Worm (Caenorhabditis elegans) whole organism, L3 larva: Measurements from ENCODE around the gene C55C3.1.
A peak's percentile ranks its signal among the peaks of the same experiment; 100 is the strongest.

ENCODE experiments used
- R02D3.7 ChIP-seq: fragments of 150-350 bp; optimal IDR thresholded peaks from 2 replicates; lab custom pipeline; 2014; ENCODE audit warnings: missing biosample characterization, missing genetic modification characterization
- ZK546.5 ChIP-seq: sonication (generic microtip); optimal IDR thresholded peaks from 2 replicates; lab custom pipeline; 2017; ENCODE audit warnings: missing biosample characterization, missing genetic modification characterization
- aly-2 ChIP-seq: fragments of 150-350 bp; optimal IDR thresholded peaks from 2 replicates; lab custom pipeline; 2014; ENCODE audit warnings: missing biosample characterization, missing genetic modification characterization
- ama-1 ChIP-seq: fragments of 150-350 bp; optimal IDR thresholded peaks from 2 replicates; lab custom pipeline; 2018
- ceh-28 ChIP-seq: fragments of 150-350 bp; optimal IDR thresholded peaks from 2 replicates; lab custom pipeline; 2014; ENCODE audit warnings: missing biosample characterization, missing genetic modification reagents, missing genetic modification characterization
- ceh-82 ChIP-seq: fragments of 150-350 bp; optimal IDR thresholded peaks from 2 replicates; lab custom pipeline; 2014; ENCODE audit warnings: missing biosample characterization, missing genetic modification characterization
- ceh-9 ChIP-seq: sonication (generic microtip); optimal IDR thresholded peaks from 2 replicates; lab custom pipeline; 2018; ENCODE audit warnings: missing biosample characterization, missing genetic modification characterization
- daf-12 ChIP-seq: fragments of 150-350 bp; optimal IDR thresholded peaks from 2 replicates; lab custom pipeline; 2014; ENCODE audit warnings: missing biosample characterization, missing genetic modification reagents, missing genetic modification characterization
- egl-27 ChIP-seq: sonication (generic microtip); optimal IDR thresholded peaks from 4 replicates; lab custom pipeline; 2017; ENCODE audit warnings: missing biosample characterization, missing genetic modification reagents, missing genetic modification characterization
- egl-5 ChIP-seq: fragments of 150-350 bp; optimal IDR thresholded peaks from 2 replicates; lab custom pipeline; 2017; ENCODE audit warnings: missing biosample characterization, missing genetic modification reagents, missing genetic modification characterization, inconsistent platforms
- elt-1 ChIP-seq: fragments of 150-350 bp; optimal IDR thresholded peaks from 2 replicates; lab custom pipeline; 2014; ENCODE audit warnings: missing biosample characterization, missing genetic modification characterization
- elt-2 ChIP-seq: sonication (generic microtip); optimal IDR thresholded peaks from 2 replicates; lab custom pipeline; 2016; ENCODE audit warnings: missing genetic modification reagents, mild to moderate bottlenecking, missing genetic modification characterization, missing compliant biosample characterization
- elt-3 ChIP-seq, 3 experiments: fragments of 150-350 bp in 1 of 3; sonication (generic microtip) in 2 of 3; optimal IDR thresholded peaks; 2 replicates in 2 of 3; 4 replicates in 1 of 3; lab custom pipeline; 2014 to 2017; ENCODE audit warnings: missing biosample characterization in 3 of 3, missing genetic modification characterization in 3 of 3
- eor-1 ChIP-seq, 2 experiments: fragments of 150-350 bp; optimal IDR thresholded peaks; 2 replicates each; lab custom pipeline; 2014 to 2018; ENCODE audit warnings: missing biosample characterization in 2 of 2, missing genetic modification characterization in 2 of 2
- fkh-10 ChIP-seq: sonication (generic microtip); optimal IDR thresholded peaks from 2 replicates; lab custom pipeline; 2017; ENCODE audit warnings: missing biosample characterization, missing genetic modification reagents, missing genetic modification characterization
- fkh-2 ChIP-seq: fragments of 150-350 bp; optimal IDR thresholded peaks from 2 replicates; lab custom pipeline; 2014; ENCODE audit warnings: missing biosample characterization, missing genetic modification reagents, missing genetic modification characterization
- fos-1 ChIP-seq: fragments of 150-350 bp; optimal IDR thresholded peaks from 2 replicates; lab custom pipeline; 2014; ENCODE audit warnings: missing biosample characterization, missing genetic modification characterization
- hmg-11 ChIP-seq: sonication (generic microtip); optimal IDR thresholded peaks from 2 replicates; lab custom pipeline; 2016; ENCODE audit warnings: missing genetic modification characterization, missing compliant biosample characterization
- jun-1 ChIP-seq: fragments of 150-350 bp; optimal IDR thresholded peaks from 2 replicates; lab custom pipeline; 2014; ENCODE audit warnings: missing biosample characterization, missing genetic modification reagents, missing genetic modification characterization
- lin-15B ChIP-seq: fragments of 150-350 bp; optimal IDR thresholded peaks from 2 replicates; lab custom pipeline; 2014; ENCODE audit warnings: missing biosample characterization, missing genetic modification characterization
- lin-39 ChIP-seq: fragments of 150-350 bp; optimal IDR thresholded peaks from 2 replicates; lab custom pipeline; 2018; ENCODE audit warnings: missing biosample characterization, missing genetic modification reagents, missing genetic modification characterization
- lsy-12 ChIP-seq: sonication (generic microtip); optimal IDR thresholded peaks from 2 replicates; lab custom pipeline; 2016; ENCODE audit warnings: mild to moderate bottlenecking, missing genetic modification characterization, missing compliant biosample characterization
- mdl-1 ChIP-seq: fragments of 150-350 bp; optimal IDR thresholded peaks from 2 replicates; lab custom pipeline; 2014; ENCODE audit warnings: missing biosample characterization, missing genetic modification characterization
- mml-1 ChIP-seq: fragments of 150-350 bp; sonication (generic microtip); optimal IDR thresholded peaks from 3 replicates; lab custom pipeline; 2014; ENCODE audit warnings: missing biosample characterization, missing genetic modification characterization
- nfya-1 ChIP-seq: sonication (generic microtip); optimal IDR thresholded peaks from 2 replicates; lab custom pipeline; 2017; ENCODE audit warnings: missing genetic modification characterization, mild to moderate bottlenecking, missing compliant biosample characterization, antibody characterized with exemption, moderate library complexity; ENCODE audit not compliant: insufficient read depth
- nhr-11 ChIP-seq: fragments of 150-350 bp; optimal IDR thresholded peaks from 2 replicates; lab custom pipeline; 2014; ENCODE audit warnings: missing biosample characterization, missing genetic modification characterization
- nhr-12 ChIP-seq: fragments of 150-350 bp; optimal IDR thresholded peaks from 2 replicates; lab custom pipeline; 2014; ENCODE audit warnings: missing biosample characterization, missing genetic modification characterization
- nhr-23 ChIP-seq: fragments of 150-350 bp; optimal IDR thresholded peaks from 2 replicates; lab custom pipeline; 2014; ENCODE audit warnings: missing biosample characterization, missing genetic modification reagents, missing genetic modification characterization
- nhr-237 ChIP-seq: fragments of 150-350 bp; optimal IDR thresholded peaks from 2 replicates; lab custom pipeline; 2014; ENCODE audit warnings: missing biosample characterization, missing genetic modification characterization
- nhr-25 ChIP-seq: sonication (generic microtip); optimal IDR thresholded peaks from 2 replicates; lab custom pipeline; 2017; ENCODE audit warnings: missing biosample characterization, missing genetic modification characterization
- nhr-28 ChIP-seq: fragments of 150-350 bp; optimal IDR thresholded peaks from 2 replicates; lab custom pipeline; 2014; ENCODE audit warnings: missing biosample characterization, missing genetic modification characterization
- nhr-43 ChIP-seq: sonication (generic microtip); optimal IDR thresholded peaks from 2 replicates; lab custom pipeline; 2016; ENCODE audit warnings: mild to moderate bottlenecking, missing genetic modification characterization, missing compliant biosample characterization; ENCODE audit not compliant: poor library complexity, severe bottlenecking
- nhr-67 ChIP-seq: fragments of 150-350 bp; optimal IDR thresholded peaks from 2 replicates; lab custom pipeline; 2014; ENCODE audit warnings: missing biosample characterization, missing genetic modification characterization
- nhr-76 ChIP-seq: fragments of 150-350 bp; sonication (generic microtip); optimal IDR thresholded peaks from 5 replicates; lab custom pipeline; 2014; ENCODE audit warnings: missing biosample characterization, missing genetic modification characterization
- nhr-77 ChIP-seq: fragments of 150-350 bp; optimal IDR thresholded peaks from 2 replicates; lab custom pipeline; 2014; ENCODE audit warnings: missing biosample characterization, missing genetic modification characterization
- pha-4 ChIP-seq: fragments of 150-350 bp; optimal IDR thresholded peaks from 2 replicates; lab custom pipeline; 2014; ENCODE audit warnings: missing biosample characterization, missing genetic modification reagents, missing genetic modification characterization
- pqm-1 ChIP-seq: fragments of 150-350 bp; optimal IDR thresholded peaks from 2 replicates; lab custom pipeline; 2017; ENCODE audit warnings: missing biosample characterization, missing genetic modification characterization, inconsistent platforms
- sea-2 ChIP-seq: fragments of 150-350 bp; sonication (generic microtip); optimal IDR thresholded peaks from 4 replicates; lab custom pipeline; 2014; ENCODE audit warnings: missing biosample characterization, missing genetic modification reagents, missing genetic modification characterization
- skn-1 ChIP-seq: fragments of 150-350 bp; optimal IDR thresholded peaks from 2 replicates; lab custom pipeline; 2014; ENCODE audit warnings: missing biosample characterization, missing genetic modification characterization
- snpc-4 ChIP-seq: fragments of 150-350 bp; optimal IDR thresholded peaks from 2 replicates; lab custom pipeline; 2014; ENCODE audit warnings: missing biosample characterization, missing genetic modification characterization
- tbx-2 ChIP-seq: sonication (generic microtip); optimal IDR thresholded peaks from 2 replicates; lab custom pipeline; 2016; ENCODE audit warnings: mild to moderate bottlenecking, missing genetic modification characterization, missing compliant biosample characterization
- unc-39 ChIP-seq: sonication (generic microtip); optimal IDR thresholded peaks from 4 replicates; lab custom pipeline; 2017; ENCODE audit warnings: missing biosample characterization, missing genetic modification characterization
- unc-62 ChIP-seq: fragments of 150-350 bp; sonication (generic microtip); optimal IDR thresholded peaks from 4 replicates; lab custom pipeline; 2014; ENCODE audit warnings: missing biosample characterization, missing genetic modification reagents, missing genetic modification characterization
- zag-1 ChIP-seq: fragments of 150-350 bp; optimal IDR thresholded peaks from 2 replicates; lab custom pipeline; 2014; ENCODE audit warnings: missing biosample characterization, missing genetic modification characterization
- ztf-11 ChIP-seq: fragments of 150-350 bp; optimal IDR thresholded peaks from 2 replicates; lab custom pipeline; 2014; ENCODE audit warnings: missing biosample characterization, missing genetic modification characterization
- ztf-4 ChIP-seq: fragments of 150-350 bp; optimal IDR thresholded peaks from 2 replicates; lab custom pipeline; 2014; ENCODE audit warnings: missing biosample characterization, missing genetic modification characterization

The C55C3.1 gene

DNA sequence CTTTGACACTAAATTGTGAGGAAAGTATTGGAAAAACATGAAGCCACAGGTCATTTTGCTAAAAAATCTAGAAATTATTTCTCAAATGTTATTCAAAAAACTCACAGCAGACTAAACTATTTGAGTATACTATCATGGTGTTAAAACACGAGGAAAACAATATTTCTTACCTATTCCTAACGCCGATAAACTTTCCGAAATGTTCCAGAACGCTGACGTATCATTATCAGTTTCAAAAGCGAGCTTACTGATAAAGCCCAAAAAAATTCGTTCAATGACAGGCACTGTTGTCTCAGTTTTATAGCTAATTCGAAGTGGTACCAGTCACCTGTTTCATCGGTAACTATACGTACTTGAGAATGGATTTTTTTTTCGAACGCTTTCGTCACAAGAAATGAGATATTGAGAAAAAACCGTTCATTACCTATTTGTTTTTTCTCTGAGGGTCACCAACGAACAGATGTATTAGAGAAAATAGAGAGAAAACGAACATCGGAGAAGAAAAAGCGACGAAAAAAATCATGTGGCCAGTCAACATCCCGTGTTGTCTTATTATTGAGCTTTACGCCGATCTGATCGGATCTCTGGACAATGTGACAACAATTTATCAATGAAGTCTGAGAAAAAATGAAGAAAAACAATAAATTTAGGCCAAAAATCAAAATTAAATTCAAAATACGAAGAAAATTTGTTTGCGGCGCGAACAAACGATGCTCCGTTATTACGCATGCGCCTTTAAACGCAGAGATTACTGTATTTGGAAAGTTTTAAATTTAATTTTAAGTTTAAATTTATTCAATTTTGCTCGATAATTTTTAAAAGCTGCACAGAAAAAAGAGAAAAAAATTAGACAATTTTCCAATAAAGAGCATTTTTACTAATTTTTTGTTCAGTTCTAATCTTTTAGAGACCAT lies 42.5 kb upstream of the C55C3.1 start:
- TF ChIP-seq hmg-11 (tag; lab: Kevin White, UChicago) (no peak), eor-1 (tag; optimal IDR thresholded peaks at IDR 0.05; lab: Kevin White, UChicago) (no peak), ama-1 (lab: Kevin White, UChicago) (peak; percentile 25), nhr-237 (no peak), ztf-11 (no peak), fkh-10 (no peak), fos-1 (tag; lab: Kevin White, UChicago) (no peak), aly-2 (tag; lab: Kevin White, UChicago) (no peak), pqm-1 (tag; lab: Kevin White, UChicago) (peak; percentile 42), daf-12 (tag; lab: Kevin White, UChicago) (no peak), R02D3.7 (tag; lab: Kevin White, UChicago) (no peak), elt-1 (no peak), nhr-28 (tag; lab: Kevin White, UChicago) (no peak), zag-1 (tag; lab: Kevin White, UChicago) (no peak), egl-27 (tag; lab: Kevin White, UChicago) (no peak), nhr-67 (tag; lab: Kevin White, UChicago) (no peak), elt-2 (peak; percentile 71), jun-1 (tag; lab: Kevin White, UChicago) (peak; percentile 8), lsy-12 (tag; lab: Kevin White, UChicago) (no peak), elt-3 (tag; optimal IDR thresholded peaks at IDR 0.05; lab: Kevin White, UChicago) (no peak), nhr-77 (tag; lab: Kevin White, UChicago) (no peak), snpc-4 (tag; lab: Kevin White, UChicago) (peak; percentile 61), ceh-9 (tag; lab: Kevin White, UChicago) (no peak), ceh-28 (no peak), ZK546.5 (tag; lab: Kevin White, UChicago) (no peak), nhr-25 (tag; lab: Kevin White, UChicago) (no peak), lin-39 (tag; lab: Kevin White, UChicago) (no peak), sea-2 (GFP tag; lab: Kevin White, UChicago) (no peak), skn-1 (tag; lab: Kevin White, UChicago) (no peak), nfya-1 (tag; lab: Kevin White, UChicago) (no peak), nhr-76 (no peak), lin-15B (tag; lab: Kevin White, UChicago) (no peak), nhr-11 (tag; lab: Kevin White, UChicago) (no peak), mml-1 (tag; lab: Kevin White, UChicago) (no peak), nhr-12 (tag; lab: Kevin White, UChicago) (no peak), pha-4 (tag; lab: Kevin White, UChicago) (peak; percentile 51)

DNA sequence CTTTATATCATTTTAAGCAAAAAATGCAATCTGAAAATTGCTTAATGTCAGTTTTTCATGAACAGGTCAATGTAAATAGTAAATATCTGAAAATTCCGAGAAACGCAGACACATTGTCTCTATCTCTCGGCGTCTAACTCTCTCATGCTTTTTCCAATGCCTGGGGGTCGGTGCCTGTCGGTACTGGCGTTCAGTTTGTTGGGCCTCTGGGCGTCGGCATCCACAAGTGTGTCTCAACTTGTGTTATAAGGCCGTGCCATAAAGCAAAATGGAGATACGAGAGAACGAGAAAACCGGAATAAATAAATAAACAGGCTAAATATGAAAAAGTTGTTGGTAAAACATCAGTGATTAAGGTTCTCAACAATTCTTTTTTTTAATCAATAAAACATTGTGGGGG lies 41.7 kb upstream of the C55C3.1 start:
- peak; percentile 94 for TF ChIP-seq pha-4 (tag; lab: Kevin White, UChicago)
- peak; percentile 46 for TF ChIP-seq snpc-4 (tag; lab: Kevin White, UChicago)
- no peak for TF ChIP-seq egl-27 (tag; lab: Kevin White, UChicago)
- TF ChIP-seq ztf-11: no peak
- no peak for TF ChIP-seq eor-1 (tag; optimal IDR thresholded peaks at IDR 0.05; lab: Kevin White, UChicago)
- no peak for TF ChIP-seq nhr-12 (tag; lab: Kevin White, UChicago)
- no peak for TF ChIP-seq mml-1 (tag; lab: Kevin White, UChicago)
- no peak for TF ChIP-seq elt-3 (tag; optimal IDR thresholded peaks at IDR 0.05; lab: Kevin White, UChicago)
- peak; percentile 81 for TF ChIP-seq ama-1 (lab: Kevin White, UChicago)
- TF ChIP-seq nhr-23 (tag; lab: Kevin White, UChicago): peak; percentile 29
- TF ChIP-seq fkh-2 (tag; lab: Kevin White, UChicago): no peak
- TF ChIP-seq ztf-4 (tag; lab: Kevin White, UChicago): no peak
- no peak for TF ChIP-seq sea-2 (GFP tag; lab: Kevin White, UChicago)
- peak; percentile 62 for TF ChIP-seq ceh-28
- TF ChIP-seq lin-39 (tag; lab: Kevin White, UChicago): peak; percentile 21
- no peak for TF ChIP-seq R02D3.7 (tag; lab: Kevin White, UChicago)
- TF ChIP-seq lsy-12 (tag; lab: Kevin White, UChicago): no peak
- TF ChIP-seq hmg-11 (tag; lab: Kevin White, UChicago): peak; percentile 78
- TF ChIP-seq elt-1: no peak
- TF ChIP-seq unc-39 (tag; lab: Kevin White, UChicago): no peak
- no peak for TF ChIP-seq unc-62 (GFP tag; lab: Kevin White, UChicago)
- peak; percentile 26 for TF ChIP-seq elt-2
- TF ChIP-seq mdl-1: no peak
- TF ChIP-seq egl-5 (tag; lab: Kevin White, UChicago): peak; percentile 5
- TF ChIP-seq nhr-28 (tag; lab: Kevin White, UChicago): no peak
- TF ChIP-seq lin-15B (tag; lab: Kevin White, UChicago): no peak
- TF ChIP-seq nhr-237: no peak
- peak; percentile 30 for TF ChIP-seq nhr-43
- no peak for TF ChIP-seq daf-12 (tag; lab: Kevin White, UChicago)
- TF ChIP-seq skn-1 (tag; lab: Kevin White, UChicago): no peak
- TF ChIP-seq fkh-10: no peak
- TF ChIP-seq nhr-11 (tag; lab: Kevin White, UChicago): no peak
- peak; percentile 57 for TF ChIP-seq nfya-1 (tag; lab: Kevin White, UChicago)
- TF ChIP-seq fos-1 (tag; lab: Kevin White, UChicago): no peak
- TF ChIP-seq ceh-82 (tag; lab: Kevin White, UChicago): no peak
- no peak for TF ChIP-seq nhr-67 (tag; lab: Kevin White, UChicago)
- TF ChIP-seq ceh-9 (tag; lab: Kevin White, UChicago): no peak
- no peak for TF ChIP-seq ZK546.5 (tag; lab: Kevin White, UChicago)
- TF ChIP-seq tbx-2 (tag; lab: Kevin White, UChicago): no peak
